Worm (Caenorhabditis elegans) whole organism, L4/young adult: ENCODE results near the gene K07H8.12.

Experiments used
- W03F9.2 ChIP-seq: fragments of 150-350 bp; optimal IDR thresholded peaks from 2 replicates; lab custom pipeline; 2014; ENCODE audit warnings: missing biosample characterization, missing genetic modification characterization
- him-1 ChIP-seq: sonication (generic microtip); optimal IDR thresholded peaks from 2 replicates; lab custom pipeline; 2016; ENCODE audit warnings: missing genotype, missing genetic modification reagents, missing genetic modification characterization, missing compliant biosample characterization

DNA sequence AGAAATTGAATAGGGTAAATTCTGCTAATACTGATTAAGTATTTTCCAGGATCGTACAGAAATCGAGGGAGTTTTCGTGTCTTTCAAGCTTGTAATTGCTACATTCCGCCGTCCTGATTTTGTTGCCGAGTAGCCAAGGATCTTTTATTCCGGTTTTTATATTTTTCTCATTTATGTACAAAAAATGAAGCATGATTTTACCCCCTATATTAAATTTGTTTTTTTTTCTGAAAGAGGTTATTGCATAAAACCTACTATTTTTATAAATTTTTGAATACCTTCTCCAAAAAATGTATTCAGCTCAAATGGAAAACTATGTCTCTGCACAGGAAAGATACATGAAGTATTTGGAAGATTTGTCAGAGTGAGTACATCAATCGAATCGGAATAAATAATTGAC, 23.1 kb upstream of the K07H8.12 start, which contains the start of gene F35H10.6:
- TF ChIP-seq W03F9.2 (no peak), him-1 (tag; lab: Kevin White, UChicago) (no peak)
